Fruit fly (Drosophila melanogaster): ENCODE results near the gene Abd-B.
A peak's percentile ranks its signal among the peaks of the same experiment; 100 is the strongest.

Gene Abd-B

DNA sequence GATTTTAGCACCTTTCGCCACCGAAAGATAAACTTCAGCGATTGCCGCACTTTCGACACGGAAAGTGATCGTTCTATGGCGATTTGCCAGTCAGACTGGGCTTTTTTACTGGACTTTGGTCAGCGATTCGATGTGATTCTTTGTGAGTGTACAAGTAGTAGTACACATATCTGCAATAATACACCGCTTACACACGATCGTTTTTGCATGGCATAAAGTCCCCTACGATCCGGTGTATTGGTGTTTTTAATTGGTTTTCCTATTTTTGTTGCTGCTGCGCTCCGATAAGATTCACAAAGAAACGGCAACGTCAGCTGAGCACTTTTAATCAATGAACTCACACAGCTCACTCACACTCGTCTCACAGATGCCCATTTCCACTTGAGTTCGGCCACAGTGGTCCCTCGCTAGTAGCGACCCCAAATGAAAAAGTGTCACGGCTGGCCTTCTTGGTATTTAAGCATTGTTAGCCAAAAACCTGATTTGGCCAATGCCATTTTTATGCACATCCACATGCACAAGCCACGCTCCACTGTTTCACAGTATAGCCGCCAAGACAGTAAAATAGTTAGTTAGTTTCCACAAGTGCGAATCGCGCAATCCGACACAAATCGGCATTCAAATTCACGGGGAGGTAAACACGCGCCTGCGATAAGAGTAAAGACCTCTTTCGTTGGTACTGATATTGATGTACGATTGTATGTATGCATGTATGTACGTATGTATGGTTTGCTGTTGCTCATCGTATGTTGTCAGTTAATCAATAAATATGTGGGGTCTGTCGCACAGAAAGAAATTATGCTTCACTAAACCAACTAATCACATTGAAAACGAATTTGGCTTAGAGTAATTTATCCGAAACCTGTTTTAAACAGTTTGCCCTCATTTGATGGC, 14.4 kb upstream of the Abd-B start (continued):
- TF ChIP-seq CG10959 (GFP tag; IDR thresholded peaks at IDR 0.05) (peak; percentile 80), Stat92E (GFP tag; optimal IDR thresholded peaks at IDR 0.05) (no peak), ham (GFP tag; IDR thresholded peaks at IDR 0.05) (peak; percentile 97), zf30C (GFP tag; optimal IDR thresholded peaks at IDR 0.05) (peak; percentile 68), C15 (GFP tag; IDR thresholded peaks at IDR 0.05) (peak; percentile 90), CG3995 (GFP tag; optimal IDR thresholded peaks at IDR 0.05) (peak; percentile 82), da (GFP tag; optimal IDR thresholded peaks at IDR 0.05) (peak; percentile 85), Drgx (GFP tag; IDR thresholded peaks at IDR 0.05) (peak; percentile 97), gcm2 (GFP tag; optimal IDR thresholded peaks at IDR 0.05) (peak; percentile 80), Usf (GFP tag; optimal IDR thresholded peaks at IDR 0.05) (peak; percentile 92), Sin3A (optimal IDR thresholded peaks at IDR 0.05) (no peak), slou (GFP tag; optimal IDR thresholded peaks at IDR 0.05) (peak; percentile 51), Taf1 (GFP tag; IDR thresholded peaks at IDR 0.05) (peak; percentile 96), ftz-f1 (GFP tag; optimal IDR thresholded peaks at IDR 0.05) (peak; percentile 87), pnt (GFP tag; optimal IDR thresholded peaks at IDR 0.05) (peak; percentile 85), H2.0 (GFP tag; IDR thresholded peaks at IDR 0.05) (peak; percentile 96), lola (GFP tag; optimal IDR thresholded peaks at IDR 0.05) (peak in 1 of 3 experiments; percentile 35), Optix (GFP tag; IDR thresholded peaks at IDR 0.05) (peak; percentile 96; the same call in 2 of the 3 replicates), grau (tag; optimal IDR thresholded peaks at IDR 0.05) (peak; percentile 99), wor (GFP tag; IDR thresholded peaks at IDR 0.05) (peak; percentile 87), CG7839 (tag; optimal IDR thresholded peaks at IDR 0.05) (peak; percentile 96), croc (GFP tag; conservative IDR thresholded peaks at IDR 0.05) (peak; percentile 68), sim (GFP tag; IDR thresholded peaks at IDR 0.05) (peak; percentile 70), Trl (optimal IDR thresholded peaks at IDR 0.05) (no peak), Trl (GFP tag; optimal IDR thresholded peaks at IDR 0.05) (peak; percentile 93), fd102C (GFP tag; optimal IDR thresholded peaks at IDR 0.05) (peak; percentile 8), Sry-δ (GFP tag; optimal IDR thresholded peaks at IDR 0.05) (peak; percentile 56), ranshi (GFP tag; IDR thresholded peaks at IDR 0.05) (peak; percentile 93), phol (tag; optimal IDR thresholded peaks at IDR 0.05) (peak; percentile 77), CG7963 (GFP tag; IDR thresholded peaks at IDR 0.05; ENCODE audit: partially characterized antibody) (no peak), Hr51 (GFP tag; optimal IDR thresholded peaks at IDR 0.05) (peak; percentile 88 to 91), amos (GFP tag; IDR thresholded peaks at IDR 0.05; ENCODE audit: partially characterized antibody) (peak; percentile 12; the same call in 1 of the 2 replicates), CG4424 (GFP tag; optimal IDR thresholded peaks at IDR 0.05) (peak; percentile 82), CG9437 (GFP tag; optimal IDR thresholded peaks at IDR 0.05) (peak; percentile 79), Spps (tag; optimal IDR thresholded peaks at IDR 0.05) (no peak), Neu2 (GFP tag; optimal IDR thresholded peaks at IDR 0.05; ENCODE audit: borderline replicate concordance) (peak; percentile 48), Bdp1 (GFP tag; optimal IDR thresholded peaks at IDR 0.05) (peak; percentile 84), slp2 (GFP tag; optimal IDR thresholded peaks at IDR 0.05) (peak; percentile 90), klu (GFP tag; IDR thresholded peaks at IDR 0.05) (peak; percentile 91), Abd-B (GFP tag; optimal IDR thresholded peaks at IDR 0.05) (peak; percentile 94), fd3F (GFP tag; optimal IDR thresholded peaks at IDR 0.05) (peak; percentile 95), CG11093 (GFP tag; IDR thresholded peaks at IDR 0.05) (peak; percentile 96), maf-S (GFP tag; optimal IDR thresholded peaks at IDR 0.05) (peak; percentile 94), p53 (GFP tag; optimal IDR thresholded peaks at IDR 0.05) (peak; percentile 83), CG4282 (GFP tag; optimal IDR thresholded peaks at IDR 0.05) (peak; percentile 90), Dfd (GFP tag; optimal IDR thresholded peaks at IDR 0.05) (no peak), Sox102F (GFP tag; optimal IDR thresholded peaks at IDR 0.05) (peak; percentile 78), CG10462 (GFP tag; optimal IDR thresholded peaks at IDR 0.05) (peak; percentile 69), CG5953 (GFP tag; IDR thresholded peaks at IDR 0.05) (peak; percentile 92)

All from whole organism, embryonic.